Fruit fly (Drosophila melanogaster) whole organism, embryonic: Measurements from ENCODE around the gene CG3339.
A peak's percentile ranks its signal among the peaks of the same experiment; 100 is the strongest.

Source experiments
- Ada2b ChIP-seq: fragments of 200-800 bp; sonication (Bioruptor generic); IDR thresholded peaks from 2 replicates; pipeline ENCODE4 v1.3.6; 2022; ENCODE audit warnings: missing biosample characterization, missing genetic modification characterization
- Awh ChIP-seq: fragments of 200-800 bp; sonication (Bioruptor generic); IDR thresholded peaks from 2 replicates; pipeline ENCODE4, ENCODE4 v1.3.6; 2022; ENCODE audit warnings: missing biosample characterization, missing genetic modification characterization
- Blimp-1 ChIP-seq: fragments of 200-800 bp; sonication (Bioruptor generic); optimal IDR thresholded peaks from 3 replicates; lab custom pipeline; 2018; ENCODE audit warnings: missing biosample characterization, missing genetic modification characterization, mild to moderate bottlenecking, moderate library complexity, missing genetic modification reagents
- BtbVII ChIP-seq: fragments of 200-800 bp; sonication (Bioruptor generic); optimal IDR thresholded peaks from 3 replicates; lab custom pipeline; 2017; ENCODE audit warnings: missing biosample characterization, mild to moderate bottlenecking, missing genetic modification characterization
- CG10543 ChIP-seq: fragments of 200-800 bp; sonication (Bioruptor generic); optimal IDR thresholded peaks from 3 replicates; lab custom pipeline; 2017; ENCODE audit warnings: missing biosample characterization, mild to moderate bottlenecking, missing genetic modification characterization, moderate library complexity
- CG12659 ChIP-seq: fragments of 200-800 bp; sonication (Bioruptor generic); optimal IDR thresholded peaks from 3 replicates; lab custom pipeline; 2017; ENCODE audit warnings: mild to moderate bottlenecking, missing biosample characterization, missing genetic modification reagents, missing genetic modification characterization
- CG13624 ChIP-seq: fragments of 200-800 bp; sonication (Bioruptor generic); optimal IDR thresholded peaks from 2 replicates; lab custom pipeline; 2016; ENCODE audit warnings: missing biosample characterization, missing genetic modification characterization
- CG15269 ChIP-seq: fragments of 200-800 bp; sonication (Bioruptor generic); optimal IDR thresholded peaks from 2 replicates; lab custom pipeline; 2018; ENCODE audit warnings: missing biosample characterization, mild to moderate bottlenecking, missing genetic modification characterization, moderate library complexity
- CG15601 ChIP-seq: fragments of 200-800 bp; sonication (Bioruptor generic); optimal IDR thresholded peaks from 3 replicates; lab custom pipeline; 2019; ENCODE audit warnings: missing biosample characterization, mild to moderate bottlenecking, missing genetic modification characterization, moderate library complexity
- CG1647 ChIP-seq: fragments of 200-800 bp; sonication (Bioruptor generic); optimal IDR thresholded peaks from 3 replicates; lab custom pipeline; 2016; ENCODE audit warnings: missing biosample characterization, missing genetic modification characterization
- CG2712 ChIP-seq: fragments of 200-800 bp; optimal IDR thresholded peaks from 3 replicates; lab custom pipeline; 2019; ENCODE audit warnings: missing biosample characterization, mild to moderate bottlenecking, missing genetic modification characterization, moderate library complexity
- CG2889 ChIP-seq: fragments of 200-800 bp; sonication (Bioruptor generic); IDR thresholded peaks from 3 replicates; pipeline ENCODE4 v1.3.6; 2022; ENCODE audit warnings: missing biosample characterization, missing genetic modification characterization
- CG3281 ChIP-seq: fragments of 200-800 bp; sonication (Bioruptor generic); optimal IDR thresholded peaks from 3 replicates; lab custom pipeline; 2017; ENCODE audit warnings: missing biosample characterization, mild to moderate bottlenecking, missing genetic modification characterization
- CG4328 ChIP-seq: fragments of 200-800 bp; sonication (Bioruptor generic); optimal IDR thresholded peaks from 3 replicates; lab custom pipeline; 2017; ENCODE audit warnings: missing biosample characterization, missing genetic modification reagents, missing genetic modification characterization
- CG4424 ChIP-seq: fragments of 200-800 bp; sonication (Bioruptor generic); optimal IDR thresholded peaks from 3 replicates; lab custom pipeline; 2016; ENCODE audit warnings: missing biosample characterization, missing genetic modification characterization
- CG6272 ChIP-seq: fragments of 200-800 bp; sonication (Bioruptor generic); IDR thresholded peaks from 2 replicates; pipeline ENCODE4 v1.3.6; 2022; ENCODE audit warnings: missing biosample characterization, missing genetic modification characterization
- CG7357 ChIP-seq: fragments of 200-800 bp; sonication (Bioruptor generic); IDR thresholded peaks from 3 replicates; pipeline ENCODE4 v1.3.6; 2022; ENCODE audit warnings: missing biosample characterization, missing genetic modification characterization
- Chrac-16 ChIP-seq: fragments of 200-800 bp; sonication (Bioruptor generic); optimal IDR thresholded peaks from 3 replicates; lab custom pipeline; 2016; ENCODE audit warnings: missing biosample characterization, missing genetic modification characterization
- CkIIα-i1 ChIP-seq: fragments of 200-800 bp; sonication (Bioruptor generic); IDR thresholded peaks from 2 replicates; pipeline ENCODE4 v1.3.6; 2022; ENCODE audit warnings: missing biosample characterization, missing genetic modification characterization
- Nf-YB ChIP-seq: fragments of 200-800 bp; sonication (Bioruptor generic); optimal IDR thresholded peaks from 3 replicates; lab custom pipeline; 2019; ENCODE audit warnings: missing biosample characterization, mild to moderate bottlenecking, missing genetic modification characterization, moderate library complexity
- Poxn ChIP-seq: fragments of 200-800 bp; sonication (Bioruptor generic); IDR thresholded peaks from 2 replicates; pipeline ENCODE4 v1.3.6; 2022; ENCODE audit warnings: missing biosample characterization, missing genetic modification characterization
- Scr ChIP-seq: fragments of 200-800 bp; sonication (Bioruptor generic); IDR thresholded peaks from 2 replicates; pipeline ENCODE4 v1.3.6; 2022; ENCODE audit warnings: missing biosample characterization, missing genetic modification characterization; ENCODE audit not compliant: partially characterized antibody
- Side ChIP-seq: fragments of 200-800 bp; sonication (Bioruptor generic); optimal IDR thresholded peaks from 2 replicates; lab custom pipeline; 2016; ENCODE audit warnings: missing biosample characterization, missing genetic modification characterization
- Ssrp ChIP-seq: fragments of 200-800 bp; sonication (Bioruptor generic); optimal IDR thresholded peaks from 2 replicates; lab custom pipeline; 2018; ENCODE audit warnings: missing biosample characterization, mild to moderate bottlenecking, missing genetic modification characterization, moderate library complexity
- Trl ChIP-seq, 3 experiments: fragments of >200 bp in 2 of 3; fragments of 200-800 bp in 1 of 3; sonication (Bioruptor generic) in 1 of 3; optimal IDR thresholded peaks; 2 replicates in 1 of 3; 3 replicates in 2 of 3; lab custom pipeline; 2016 to 2017; ENCODE audit warnings: missing biosample characterization in 1 of 3, missing genetic modification characterization in 1 of 3
- ac ChIP-seq: fragments of 200-800 bp; sonication (Bioruptor generic); optimal IDR thresholded peaks from 3 replicates; lab custom pipeline; 2017; ENCODE audit warnings: missing biosample characterization, mild to moderate bottlenecking, missing genetic modification characterization
- br ChIP-seq: fragments of >200 bp; optimal IDR thresholded peaks from 2 replicates; lab custom pipeline; 2017
- cato ChIP-seq: fragments of 200-800 bp; sonication (Bioruptor generic); optimal IDR thresholded peaks from 2 replicates; lab custom pipeline; 2016; ENCODE audit warnings: missing biosample characterization, missing genetic modification characterization, borderline replicate concordance
- dan ChIP-seq: fragments of 200-800 bp; sonication (Bioruptor generic); IDR thresholded peaks from 2 replicates; pipeline ENCODE4 v1.3.6; 2022; ENCODE audit warnings: missing biosample characterization, missing genetic modification characterization
- en ChIP-seq: fragments of 200-800 bp; sonication (Bioruptor generic); optimal IDR thresholded peaks from 2 replicates; lab custom pipeline; 2016; ENCODE audit warnings: missing biosample characterization, missing genetic modification characterization
- esg ChIP-seq: fragments of 200-800 bp; sonication (Bioruptor generic); conservative IDR thresholded peaks from 2 replicates; pipeline ENCODE4 v1.3.6; 2022; ENCODE audit warnings: missing biosample characterization, missing genetic modification characterization
- ewg ChIP-seq: fragments of 200-800 bp; sonication (Bioruptor generic); optimal IDR thresholded peaks from 3 replicates; lab custom pipeline; 2017; ENCODE audit warnings: mild to moderate bottlenecking, missing biosample characterization, missing genetic modification reagents, missing genetic modification characterization
- eyg ChIP-seq: fragments of 200-800 bp; sonication (Bioruptor generic); optimal IDR thresholded peaks from 3 replicates; lab custom pipeline; 2016; ENCODE audit warnings: missing biosample characterization, missing genetic modification characterization
- gsb-n ChIP-seq: fragments of 200-800 bp; sonication (Bioruptor generic); optimal IDR thresholded peaks from 3 replicates; lab custom pipeline; 2018; ENCODE audit warnings: missing biosample characterization, mild to moderate bottlenecking, missing genetic modification characterization
- h ChIP-seq: fragments of >200 bp; optimal IDR thresholded peaks from 2 replicates; lab custom pipeline; 2017
- hth ChIP-seq: fragments of >200 bp; optimal IDR thresholded peaks from 2 replicates; lab custom pipeline; 2017; ENCODE audit warnings: inconsistent platforms
- ind ChIP-seq: fragments of 200-800 bp; sonication (Bioruptor generic); optimal IDR thresholded peaks from 3 replicates; lab custom pipeline; 2016; ENCODE audit warnings: missing biosample characterization, missing genetic modification characterization
- insv ChIP-seq, 2 experiments: fragments of 200-800 bp; sonication (Bioruptor generic); optimal IDR thresholded peaks; 3 replicates each; lab custom pipeline; 2016 to 2018; ENCODE audit warnings: missing biosample characterization in 2 of 2, missing genetic modification characterization in 2 of 2
- lilli ChIP-seq: fragments of 200-800 bp; sonication (Bioruptor generic); optimal IDR thresholded peaks from 3 replicates; lab custom pipeline; 2016; ENCODE audit warnings: missing biosample characterization, missing genetic modification characterization
- oc ChIP-seq: fragments of 200-800 bp; sonication (Bioruptor generic); optimal IDR thresholded peaks from 2 replicates; lab custom pipeline; 2018; ENCODE audit warnings: missing biosample characterization, mild to moderate bottlenecking, missing genetic modification characterization, moderate library complexity
- otp ChIP-seq: fragments of 200-800 bp; sonication (Bioruptor generic); IDR thresholded peaks from 3 replicates; pipeline ENCODE4, ENCODE4 v1.3.6; 2022; ENCODE audit warnings: missing biosample characterization, missing genetic modification characterization
- peb ChIP-seq: fragments of 200-800 bp; sonication (Bioruptor generic); IDR thresholded peaks from 2 replicates; pipeline ENCODE4 v1.3.6; 2022; ENCODE audit warnings: missing biosample characterization, missing genetic modification characterization
- rib ChIP-seq: fragments of 200-800 bp; sonication (Bioruptor generic); IDR thresholded peaks from 2 replicates; pipeline ENCODE4 v1.3.6; 2022; ENCODE audit warnings: missing biosample characterization, missing genetic modification characterization
- sc ChIP-seq, 3 experiments: fragments of >200 bp in 2 of 3; fragments of 200-800 bp in 1 of 3; sonication (Bioruptor generic) in 1 of 3; optimal IDR thresholded peaks; 2 replicates in 2 of 3; 3 replicates in 1 of 3; lab custom pipeline; 2017; ENCODE audit warnings: mild to moderate bottlenecking in 1 of 3, missing biosample characterization in 1 of 3, missing genetic modification characterization in 1 of 3, missing genetic modification reagents in 1 of 3
- so ChIP-seq: fragments of 200-800 bp; sonication (Bioruptor generic); IDR thresholded peaks from 3 replicates; pipeline ENCODE4 v1.3.6; 2022; ENCODE audit warnings: missing biosample characterization, missing genetic modification characterization
- sqz ChIP-seq: fragments of 200-800 bp; sonication (Bioruptor generic); optimal IDR thresholded peaks from 3 replicates; lab custom pipeline; 2018; ENCODE audit warnings: missing biosample characterization, mild to moderate bottlenecking, missing genetic modification characterization
- tap ChIP-seq: fragments of 200-800 bp; optimal IDR thresholded peaks from 3 replicates; lab custom pipeline; 2019; ENCODE audit warnings: missing biosample characterization, mild to moderate bottlenecking, missing genetic modification characterization, moderate library complexity
- yki ChIP-seq: fragments of >200 bp; optimal IDR thresholded peaks from 3 replicates; lab custom pipeline; 2018
- zfh2 ChIP-seq: fragments of 200-800 bp; sonication (Bioruptor generic); optimal IDR thresholded peaks from 2 replicates; lab custom pipeline; 2016; ENCODE audit warnings: missing biosample characterization, missing genetic modification characterization

Gene CG3339

dm6 chr3R:27288202-27289135, 33.7 kb downstream of the CG3339 start, which contains the start of the genes bigmax and Hmu (continued):
- TF ChIP-seq CG15601 (tag; lab: Kevin White, UChicago) (peak; percentile 86), cato (GFP tag; lab: Kevin White, UChicago) (peak; percentile 4), CG4424 (GFP tag; lab: Kevin White, UChicago) (peak; percentile 81), sqz (GFP tag; lab: Kevin White, UChicago) (peak; percentile 83), en (peak; percentile 68), CkIIα-i1 (GFP tag; lab: Robert Waterston, UW) (no peak), dan (no peak), CG7357 (GFP tag; lab: Robert Waterston, UW) (peak; percentile 69; the same call in 2 of the 3 replicates), CG15269 (peak; percentile 79), CG2889 (peak; percentile 85), yki (lab: Kevin White, UChicago) (no peak), ac (no peak), otp (peak; percentile 71; the same call in 1 of the 3 replicates), CG1647 (GFP tag; lab: Kevin White, UChicago) (peak; percentile 86), Trl (optimal IDR thresholded peaks at IDR 0.05; lab: Kevin White, UChicago) (no peak), Trl (GFP tag; optimal IDR thresholded peaks at IDR 0.05; lab: Kevin White, UChicago) (peak; percentile 86), Ssrp (tag; lab: Kevin White, UChicago) (peak; percentile 70), Poxn (GFP tag; lab: Robert Waterston, UW) (no peak), CG13624 (GFP tag; lab: Kevin White, UChicago) (peak; percentile 97), BtbVII (GFP tag; lab: Kevin White, UChicago) (peak; percentile 27), gsb-n (tag; lab: Kevin White, UChicago) (peak; percentile 62), Scr (GFP tag; lab: Robert Waterston, UW) (peak; percentile 96), lilli (peak; percentile 94), peb (GFP tag; lab: Robert Waterston, UW) (peak; percentile 24; the same call in 1 of the 2 replicates), Chrac-16 (GFP tag; lab: Kevin White, UChicago) (peak; percentile 87), esg (GFP tag; lab: Robert Waterston, UW) (peak; percentile 61), CG4328 (peak; percentile 1), ind (peak; percentile 89), CG12659 (GFP tag; lab: Kevin White, UChicago) (peak; percentile 91), Awh (GFP tag; lab: Robert Waterston, UW) (peak; percentile 48; the same call in 1 of the 2 replicates), rib (GFP tag; lab: Robert Waterston, UW) (peak; percentile 54; the same call in 1 of the 2 replicates), hth (lab: Kevin White, UChicago) (no peak), CG6272 (GFP tag; lab: Robert Waterston, UW) (peak; percentile 80), h (lab: Kevin White, UChicago) (no peak), Side (GFP tag; lab: Kevin White, UChicago) (peak; percentile 86), CG3281 (peak; percentile 71), Nf-YB (GFP tag; lab: Kevin White, UChicago) (peak; percentile 55), eyg (GFP tag; lab: Kevin White, UChicago) (peak; percentile 81), zfh2 (peak; percentile 93), tap (peak; percentile 55), sc (optimal IDR thresholded peaks at IDR 0.05; lab: Kevin White, UChicago) (no peak), sc (GFP tag; optimal IDR thresholded peaks at IDR 0.05; lab: Kevin White, UChicago) (peak; percentile 3), oc (tag; lab: Kevin White, UChicago) (peak; percentile 73), br (lab: Kevin White, UChicago) (no peak), ewg (GFP tag; lab: Kevin White, UChicago) (peak; percentile 73), Ada2b (GFP tag; lab: Robert Waterston, UW) (peak; percentile 80), CG10543 (GFP tag; lab: Kevin White, UChicago) (peak; percentile 79), CG2712 (tag; lab: Kevin White, UChicago) (peak; percentile 86), so (GFP tag; lab: Robert Waterston, UW) (peak; percentile 56; the same call in 1 of the 3 replicates), insv (GFP tag; optimal IDR thresholded peaks at IDR 0.05; lab: Kevin White, UChicago) (peak in 1 of 2 experiments; percentile 38), Blimp-1 (GFP tag; lab: Kevin White, UChicago) (peak; percentile 73)
